Fruit fly (Drosophila melanogaster) S2 (cell line): ENCODE data around the gene CG42489.

ENCODE experiments used
- CG8478 ChIP-seq: fragments of >200 bp; optimal IDR thresholded peaks from 2 replicates; lab custom pipeline; 2018
- CTCF ChIP-seq, 2 experiments: fragments of >200 bp; optimal IDR thresholded peaks; 2 replicates each; lab custom pipeline; 2018

DNA sequence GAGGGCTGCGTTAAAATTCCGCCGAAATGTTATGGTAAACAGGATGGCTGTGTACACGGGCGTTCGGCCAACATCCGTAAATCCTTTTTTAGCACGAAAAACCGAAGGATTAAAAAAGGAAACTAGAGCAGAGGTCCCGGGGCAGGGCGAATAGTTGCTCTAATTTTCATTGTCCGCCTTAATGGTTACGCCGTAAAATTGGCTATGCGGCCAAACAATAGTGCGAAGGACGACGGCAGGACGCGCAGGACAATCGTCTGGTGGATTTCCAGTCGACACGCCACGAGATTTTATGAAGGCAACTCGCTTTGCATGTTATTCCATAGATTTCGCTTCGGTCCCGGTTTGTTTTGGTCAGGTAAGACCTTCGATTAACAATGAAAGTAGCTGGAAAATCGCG lies 46.1 kb upstream of the CG42489 start:
- TF ChIP-seq CTCF (optimal IDR thresholded peaks at IDR 0.05; lab: Kevin White, UChicago) = no peak
- no peak for TF ChIP-seq CG8478 (lab: Kevin White, UChicago)
